Worm (Caenorhabditis elegans) whole organism, mixed stage, embryonic: ENCODE measurements around the gene vps-2.
"Not testable (repeated sequence)": the region's sequence is repeated elsewhere in the genome, so short reads cannot be mapped to it uniquely, and the experiment has no call there.

Experiments
- M03D4.4 ChIP-seq: sonication (generic microtip); optimal IDR thresholded peaks from 2 replicates; lab custom pipeline; 2017; ENCODE audit warnings: mild to moderate bottlenecking, missing genetic modification characterization, missing compliant biosample characterization
- bed-3 ChIP-seq: fragments of 200-800 bp; sonication (Bioruptor generic); optimal IDR thresholded peaks from 3 replicates; lab custom pipeline; 2018; ENCODE audit warnings: mild to moderate bottlenecking, missing genetic modification characterization, moderate library complexity, missing compliant biosample characterization
- blmp-1 ChIP-seq: fragments of 150-350 bp; optimal IDR thresholded peaks from 2 replicates; lab custom pipeline; 2014; ENCODE audit warnings: missing biosample characterization, missing genetic modification characterization
- ceh-39 ChIP-seq: fragments of 150-350 bp; optimal IDR thresholded peaks from 2 replicates; lab custom pipeline; 2014; ENCODE audit warnings: missing biosample characterization, missing genetic modification characterization
- ceh-83 ChIP-seq: fragments of 200-800 bp; sonication (Bioruptor generic); optimal IDR thresholded peaks from 2 replicates; lab custom pipeline; 2018; ENCODE audit warnings: mild to moderate bottlenecking, missing genetic modification characterization, missing compliant biosample characterization
- ces-1 ChIP-seq: fragments of 150-350 bp; optimal IDR thresholded peaks from 2 replicates; lab custom pipeline; 2014; ENCODE audit warnings: missing biosample characterization, missing genetic modification reagents, missing genetic modification characterization
- drap-1 ChIP-seq: fragments of 200-800 bp; sonication (Bioruptor generic); optimal IDR thresholded peaks from 3 replicates; lab custom pipeline; 2018; ENCODE audit warnings: mild to moderate bottlenecking, missing genetic modification characterization, missing compliant biosample characterization
- elt-1 ChIP-seq: sonication (generic microtip); optimal IDR thresholded peaks from 2 replicates; lab custom pipeline; 2017; ENCODE audit warnings: missing genetic modification characterization, mild to moderate bottlenecking, missing compliant biosample characterization, antibody characterized with exemption, moderate library complexity, borderline replicate concordance; ENCODE audit not compliant: insufficient read depth
- elt-3 ChIP-seq: fragments of 150-350 bp; optimal IDR thresholded peaks from 2 replicates; lab custom pipeline; 2014; ENCODE audit warnings: missing biosample characterization, missing genetic modification characterization
- flh-1 ChIP-seq: fragments of 200-800 bp; sonication (Bioruptor generic); optimal IDR thresholded peaks from 2 replicates; lab custom pipeline; 2018; ENCODE audit warnings: mild to moderate bottlenecking, missing genetic modification characterization, moderate library complexity, missing compliant biosample characterization
- hlh-1 ChIP-seq: fragments of 150-350 bp; optimal IDR thresholded peaks from 2 replicates; lab custom pipeline; 2014; ENCODE audit warnings: missing biosample characterization, missing genetic modification reagents, missing genetic modification characterization
- lin-13 ChIP-seq: fragments of 150-350 bp; optimal IDR thresholded peaks from 2 replicates; lab custom pipeline; 2014; ENCODE audit warnings: missing biosample characterization, missing genetic modification characterization
- lin-32 ChIP-seq: fragments of 200-800 bp; sonication (Bioruptor generic); optimal IDR thresholded peaks from 2 replicates; lab custom pipeline; 2018; ENCODE audit warnings: mild to moderate bottlenecking, missing genetic modification characterization, missing compliant biosample characterization
- lsy-2 ChIP-seq: fragments of 150-350 bp; optimal IDR thresholded peaks from 2 replicates; lab custom pipeline; 2014; ENCODE audit warnings: missing biosample characterization, missing genetic modification characterization
- mab-5 ChIP-seq: fragments of 150-350 bp; optimal IDR thresholded peaks from 2 replicates; lab custom pipeline; 2014; ENCODE audit warnings: missing biosample characterization, missing genetic modification characterization
- mep-1 ChIP-seq: fragments of 150-350 bp; optimal IDR thresholded peaks from 2 replicates; lab custom pipeline; 2017; ENCODE audit warnings: missing biosample characterization, missing genetic modification reagents, missing genetic modification characterization, inconsistent platforms
- mls-2 ChIP-seq: sonication (generic microtip); optimal IDR thresholded peaks from 2 replicates; lab custom pipeline; 2016; ENCODE audit warnings: mild to moderate bottlenecking, missing genetic modification characterization, moderate library complexity, missing compliant biosample characterization
- nhr-12 ChIP-seq: fragments of 150-350 bp; optimal IDR thresholded peaks from 2 replicates; lab custom pipeline; 2014; ENCODE audit warnings: missing biosample characterization, missing genetic modification characterization
- nhr-2 ChIP-seq: fragments of 150-350 bp; optimal IDR thresholded peaks from 2 replicates; lab custom pipeline; 2014; ENCODE audit warnings: missing biosample characterization, missing genetic modification characterization
- nhr-237 ChIP-seq: fragments of 150-350 bp; optimal IDR thresholded peaks from 2 replicates; lab custom pipeline; 2014; ENCODE audit warnings: missing biosample characterization, missing genetic modification characterization
- nhr-76 ChIP-seq: sonication (generic microtip); optimal IDR thresholded peaks from 2 replicates; lab custom pipeline; 2017; ENCODE audit warnings: missing biosample characterization, missing genetic modification characterization
- pha-4 ChIP-seq: fragments of 150-350 bp; optimal IDR thresholded peaks from 2 replicates; lab custom pipeline; 2018; ENCODE audit warnings: missing biosample characterization, missing genetic modification reagents, missing genetic modification characterization
- sem-2 ChIP-seq: fragments of 200-800 bp; sonication (Bioruptor generic); optimal IDR thresholded peaks from 2 replicates; lab custom pipeline; 2018; ENCODE audit warnings: mild to moderate bottlenecking, missing genetic modification characterization, missing compliant biosample characterization
- sptf-1 ChIP-seq: sonication (generic microtip); optimal IDR thresholded peaks from 2 replicates; lab custom pipeline; 2017; ENCODE audit warnings: mild to moderate bottlenecking, missing genetic modification characterization, moderate library complexity, missing compliant biosample characterization
- unc-120 ChIP-seq: sonication (generic microtip); optimal IDR thresholded peaks from 2 replicates; lab custom pipeline; 2017; ENCODE audit warnings: missing genetic modification characterization, missing compliant biosample characterization; ENCODE audit not compliant: poor library complexity, severe bottlenecking
- unc-39 ChIP-seq: fragments of 150-350 bp; optimal IDR thresholded peaks from 2 replicates; lab custom pipeline; 2014; ENCODE audit warnings: missing biosample characterization, missing genetic modification characterization
- unc-62 ChIP-seq: fragments of 150-350 bp; optimal IDR thresholded peaks from 2 replicates; lab custom pipeline; 2014; ENCODE audit warnings: missing biosample characterization, missing genetic modification reagents, missing genetic modification characterization
- zip-8 ChIP-seq: fragments of 150-350 bp; optimal IDR thresholded peaks from 2 replicates; lab custom pipeline; 2014; ENCODE audit warnings: missing biosample characterization, missing genetic modification characterization
- ztf-11 ChIP-seq: fragments of 150-350 bp; optimal IDR thresholded peaks from 2 replicates; lab custom pipeline; 2014; ENCODE audit warnings: missing biosample characterization, missing genetic modification characterization

Gene vps-2

ce11 chrII:12756180-12756579 is 11.8 kb downstream of the vps-2 start, which contains the start of the genes Y46G5A.7 and Y46G5A.8:
Gene Y46G5A.7, minus strand, starts transcription at chrII:12756332.
Gene Y46G5A.8, plus strand, starts transcription at chrII:12756338.
- TF ChIP-seq ceh-39 (tag; lab: Kevin White, UChicago) (peak; percentile 33), hlh-1 (no peak)
- TF ChIP-seq, all 35 proteins: peak for 1

ce11 chrII:12753725-12754124 is 14.3 kb downstream of the vps-2 start, which contains the start of gene Y46G5A.39:
Gene Y46G5A.39, minus strand, starts transcription at chrII:12753825.
- TF ChIP-seq mab-5; zip-8 (tag; lab: Kevin White, UChicago); unc-120 (tag; lab: Kevin White, UChicago): not testable (repeated sequence)

ce11 chrII:12739306-12739705 is 28.7 kb downstream of the vps-2 start:
- no peak for TF ChIP-seq pha-4
- no peak for TF ChIP-seq drap-1
- TF ChIP-seq nhr-76 (tag; lab: Kevin White, UChicago) = no peak
- no peak for TF ChIP-seq bed-3 (GFP tag; lab: Kevin White, UChicago)
- TF ChIP-seq nhr-237 (tag; lab: Kevin White, UChicago) = no peak
- no peak for TF ChIP-seq blmp-1
- TF ChIP-seq ceh-83 = no peak
- TF ChIP-seq unc-39 = no peak

- TF ChIP-seq mep-1 (tag; lab: Kevin White, UChicago) (peak; percentile 78), ces-1 (GFP tag; lab: Kevin White, UChicago) (peak; percentile 33), sem-2 (GFP tag; lab: Kevin White, UChicago) (no peak), nhr-237 (tag; lab: Kevin White, UChicago) (peak; percentile 23), lin-13 (tag; lab: Kevin White, UChicago) (peak; percentile 8), lsy-2 (tag; lab: Kevin White, UChicago) (peak; percentile 42), hlh-1 (peak; percentile 1), sptf-1 (no peak)
These were observed 29.5 kb downstream of the vps-2 start, which contains the start of gene pisy-1 for ce11 chrII:12738284-12739201. Gene pisy-1, minus strand, starts transcription at chrII:12738334.

ce11 chrII:12736579-12736978 is 31.4 kb downstream of the vps-2 start, which contains the start of gene snrp-200:
Gene snrp-200, minus strand, starts transcription at chrII:12736910.
- TF ChIP-seq elt-3 (tag; lab: Kevin White, UChicago) (no peak), ceh-39 (tag; lab: Kevin White, UChicago) (no peak), nhr-12 (tag; lab: Kevin White, UChicago) (no peak), unc-62 (GFP tag; lab: Kevin White, UChicago) (no peak), ces-1 (GFP tag; lab: Kevin White, UChicago) (no peak), nhr-76 (tag; lab: Kevin White, UChicago) (no peak), M03D4.4 (no peak), ztf-11 (no peak)

ce11 chrII:12729952-12730351 is 38.1 kb downstream of the vps-2 start:
- TF ChIP-seq unc-62 (GFP tag; lab: Kevin White, UChicago) = no peak
- TF ChIP-seq nhr-237 (tag; lab: Kevin White, UChicago) = no peak
- TF ChIP-seq nhr-2 = no peak
- no peak for TF ChIP-seq elt-1 (tag; lab: Kevin White, UChicago)
- TF ChIP-seq M03D4.4 = no peak
- no peak for TF ChIP-seq mls-2
- no peak for TF ChIP-seq bed-3 (GFP tag; lab: Kevin White, UChicago)
- no peak for TF ChIP-seq nhr-76 (tag; lab: Kevin White, UChicago)

- no peak for TF ChIP-seq nhr-2
- TF ChIP-seq sem-2 (GFP tag; lab: Kevin White, UChicago) = no peak
- TF ChIP-seq elt-1 (tag; lab: Kevin White, UChicago) = no peak
- TF ChIP-seq nhr-237 (tag; lab: Kevin White, UChicago) = no peak
- no peak for TF ChIP-seq unc-120 (tag; lab: Kevin White, UChicago)
- no peak for TF ChIP-seq M03D4.4
- TF ChIP-seq hlh-1 = no peak
- TF ChIP-seq flh-1 (GFP tag; lab: Kevin White, UChicago) = no peak
- TF ChIP-seq blmp-1 = no peak
- TF ChIP-seq lin-32 = no peak
These were observed 39.4 kb downstream of the vps-2 start for ce11 chrII:12728608-12729007.
